Worm (Caenorhabditis elegans) whole organism, L2 larva: Measurements from ENCODE around the gene Y46G5A.8.

Experiments
- C34F6.9 ChIP-seq: fragments of 150-350 bp; optimal IDR thresholded peaks from 2 replicates; lab custom pipeline; 2014; ENCODE audit warnings: missing biosample characterization, missing genetic modification characterization
- F13H6.1 ChIP-seq: sonication (generic microtip); optimal IDR thresholded peaks from 2 replicates; lab custom pipeline; 2016; ENCODE audit warnings: missing genetic modification characterization, missing compliant biosample characterization
- Y55F3AM.14 ChIP-seq: fragments of 200-800 bp; sonication (Bioruptor generic); optimal IDR thresholded peaks from 2 replicates; lab custom pipeline; 2018; ENCODE audit warnings: mild to moderate bottlenecking, missing genetic modification characterization, missing compliant biosample characterization
- alr-1 ChIP-seq: fragments of 150-350 bp; optimal IDR thresholded peaks from 2 replicates; lab custom pipeline; 2014; ENCODE audit warnings: missing biosample characterization, missing genetic modification characterization
- ama-1 ChIP-seq: fragments of 150-350 bp; optimal IDR thresholded peaks from 2 replicates; lab custom pipeline; 2018; ENCODE audit warnings: inconsistent platforms
- blmp-1 ChIP-seq: sonication (generic microtip); optimal IDR thresholded peaks from 2 replicates; lab custom pipeline; 2017; ENCODE audit warnings: missing genetic modification characterization, mild to moderate bottlenecking, missing compliant biosample characterization, antibody characterized with exemption, moderate library complexity; ENCODE audit not compliant: insufficient read depth
- crh-2 ChIP-seq: sonication (generic microtip); optimal IDR thresholded peaks from 2 replicates; lab custom pipeline; 2017; ENCODE audit warnings: missing biosample characterization, missing genetic modification characterization
- egl-27 ChIP-seq: sonication (generic microtip); optimal IDR thresholded peaks from 3 replicates; lab custom pipeline; 2017; ENCODE audit warnings: missing biosample characterization, missing genetic modification reagents, missing genetic modification characterization
- elt-1 ChIP-seq: fragments of 150-350 bp; optimal IDR thresholded peaks from 2 replicates; lab custom pipeline; 2014; ENCODE audit warnings: missing biosample characterization, missing genetic modification characterization
- elt-3 ChIP-seq: sonication (generic microtip); optimal IDR thresholded peaks from 2 replicates; lab custom pipeline; 2017; ENCODE audit warnings: missing biosample characterization, missing genetic modification characterization
- lin-11 ChIP-seq: fragments of 150-350 bp; sonication (generic microtip); optimal IDR thresholded peaks from 2 replicates; lab custom pipeline; 2014; ENCODE audit warnings: missing biosample characterization, missing genetic modification characterization, inconsistent platforms, mixed read lengths
- lin-13 ChIP-seq: fragments of 150-350 bp; optimal IDR thresholded peaks from 2 replicates; lab custom pipeline; 2014; ENCODE audit warnings: missing biosample characterization, missing genetic modification reagents, missing genetic modification characterization
- lsy-2 ChIP-seq, 2 experiments: fragments of 150-350 bp in 1 of 2; sonication (generic microtip) in 1 of 2; optimal IDR thresholded peaks; 2 replicates each; lab custom pipeline; 2014 to 2017; ENCODE audit warnings: missing biosample characterization in 2 of 2, missing genetic modification characterization in 2 of 2
- mab-5 ChIP-seq: fragments of 150-350 bp; optimal IDR thresholded peaks from 2 replicates; lab custom pipeline; 2014; ENCODE audit warnings: missing biosample characterization, missing genetic modification characterization
- mbf-1 ChIP-seq: sonication (generic microtip); optimal IDR thresholded peaks from 2 replicates; lab custom pipeline; 2017; ENCODE audit warnings: missing biosample characterization, missing genetic modification characterization
- mdl-1 ChIP-seq, 2 experiments: fragments of 150-350 bp in 1 of 2; sonication (generic microtip) in 1 of 2; optimal IDR thresholded peaks; 2 replicates each; lab custom pipeline; 2017; ENCODE audit warnings: missing biosample characterization in 2 of 2, missing genetic modification characterization in 2 of 2
- nhr-10 ChIP-seq: sonication (generic microtip); optimal IDR thresholded peaks from 2 replicates; lab custom pipeline; 2017; ENCODE audit warnings: missing biosample characterization, missing genetic modification characterization
- nhr-11 ChIP-seq: fragments of 150-350 bp; optimal IDR thresholded peaks from 2 replicates; lab custom pipeline; 2014; ENCODE audit warnings: missing biosample characterization, missing genetic modification characterization
- nhr-12 ChIP-seq: fragments of 150-350 bp; optimal IDR thresholded peaks from 2 replicates; lab custom pipeline; 2014; ENCODE audit warnings: missing biosample characterization, missing genetic modification characterization
- nhr-129 ChIP-seq: fragments of 150-350 bp; optimal IDR thresholded peaks from 2 replicates; lab custom pipeline; 2014; ENCODE audit warnings: missing biosample characterization, missing genetic modification characterization
- nhr-21 ChIP-seq: fragments of 150-350 bp; optimal IDR thresholded peaks from 2 replicates; lab custom pipeline; 2014; ENCODE audit warnings: missing biosample characterization, missing genetic modification characterization
- nhr-23 ChIP-seq: fragments of 150-350 bp; optimal IDR thresholded peaks from 2 replicates; lab custom pipeline; 2014; ENCODE audit warnings: missing biosample characterization, missing genetic modification reagents, missing genetic modification characterization
- nhr-237 ChIP-seq: fragments of 150-350 bp; optimal IDR thresholded peaks from 2 replicates; lab custom pipeline; 2014; ENCODE audit warnings: missing biosample characterization, missing genetic modification characterization
- nhr-25 ChIP-seq: fragments of 150-350 bp; sonication (generic microtip); optimal IDR thresholded peaks from 3 replicates; lab custom pipeline; 2014; ENCODE audit warnings: missing biosample characterization, missing genetic modification characterization
- nhr-6 ChIP-seq: fragments of 150-350 bp; optimal IDR thresholded peaks from 2 replicates; lab custom pipeline; 2014; ENCODE audit warnings: missing biosample characterization, missing genetic modification characterization
- nhr-77 ChIP-seq: fragments of 150-350 bp; optimal IDR thresholded peaks from 2 replicates; lab custom pipeline; 2014; ENCODE audit warnings: missing biosample characterization, missing genetic modification characterization
- peb-1 ChIP-seq: fragments of 150-350 bp; optimal IDR thresholded peaks from 2 replicates; lab custom pipeline; 2014; ENCODE audit warnings: missing biosample characterization, missing genetic modification characterization
- sem-4 ChIP-seq: fragments of 150-350 bp; optimal IDR thresholded peaks from 2 replicates; lab custom pipeline; 2014; ENCODE audit warnings: missing biosample characterization, missing genetic modification reagents, missing genetic modification characterization
- skn-1 ChIP-seq: sonication (generic microtip); optimal IDR thresholded peaks from 2 replicates; lab custom pipeline; 2017; ENCODE audit warnings: missing biosample characterization, missing genetic modification characterization
- sma-3 ChIP-seq: sonication (generic microtip); optimal IDR thresholded peaks from 2 replicates; lab custom pipeline; 2016; ENCODE audit warnings: missing genetic modification reagents, missing genetic modification characterization, missing compliant biosample characterization
- sma-9 ChIP-seq, 2 experiments: fragments of 150-350 bp in 1 of 2; sonication (generic microtip) in 1 of 2; optimal IDR thresholded peaks; 2 replicates each; lab custom pipeline; 2014 to 2016; ENCODE audit warnings: missing genetic modification characterization in 2 of 2, mild to moderate bottlenecking in 1 of 2, missing biosample characterization in 1 of 2, missing compliant biosample characterization in 1 of 2, missing genetic modification reagents in 1 of 2, moderate library complexity in 1 of 2
- snpc-4 ChIP-seq: fragments of 150-350 bp; optimal IDR thresholded peaks from 2 replicates; lab custom pipeline; 2014; ENCODE audit warnings: missing biosample characterization, missing genetic modification characterization
- unc-39 ChIP-seq: fragments of 150-350 bp; optimal IDR thresholded peaks from 2 replicates; lab custom pipeline; 2014; ENCODE audit warnings: missing biosample characterization, missing genetic modification characterization
- unc-55 ChIP-seq: fragments of 150-350 bp; sonication (generic microtip); optimal IDR thresholded peaks from 3 replicates; lab custom pipeline; 2014; ENCODE audit warnings: missing biosample characterization, missing genetic modification reagents, missing genetic modification characterization
- unc-62 ChIP-seq: fragments of 150-350 bp; optimal IDR thresholded peaks from 2 replicates; lab custom pipeline; 2014; ENCODE audit warnings: missing biosample characterization, missing genetic modification reagents, missing genetic modification characterization
- zag-1 ChIP-seq: fragments of 150-350 bp; optimal IDR thresholded peaks from 2 replicates; lab custom pipeline; 2014; ENCODE audit warnings: missing biosample characterization, missing genetic modification characterization
- ztf-11 ChIP-seq: sonication (generic microtip); optimal IDR thresholded peaks from 2 replicates; lab custom pipeline; 2017; ENCODE audit warnings: missing biosample characterization, missing genetic modification characterization
- ztf-4 ChIP-seq: fragments of 150-350 bp; optimal IDR thresholded peaks from 2 replicates; lab custom pipeline; 2014; ENCODE audit warnings: missing biosample characterization, missing genetic modification characterization

Y46G5A.8 gene

DNA sequence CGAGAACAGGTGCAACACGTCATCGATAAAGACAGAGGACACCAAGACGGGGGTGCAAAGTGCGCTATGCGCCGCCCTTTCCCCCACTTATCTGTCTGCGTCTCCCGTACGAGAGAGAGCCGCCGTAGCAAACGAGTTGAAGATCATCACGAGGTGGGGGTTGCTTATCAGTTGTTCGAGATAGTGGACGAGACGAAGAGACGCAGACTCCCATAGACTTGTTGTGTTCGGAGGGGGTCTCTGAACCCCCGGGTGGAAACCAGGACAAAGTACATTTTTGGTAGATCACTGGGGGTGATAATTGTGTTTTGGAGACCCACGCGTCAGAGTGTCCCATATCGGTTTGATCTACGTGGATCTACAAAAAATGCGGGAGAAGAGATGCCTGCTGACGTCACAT is 42.7 kb downstream of the Y46G5A.8 start (continued):
- TF ChIP-seq nhr-237 (tag; lab: Kevin White, UChicago) (peak; percentile 2), elt-1 (tag; lab: Kevin White, UChicago) (peak; percentile 55), mdl-1 (tag; optimal IDR thresholded peaks at IDR 0.05; lab: Kevin White, UChicago) (peak; percentile 73 to 80), peb-1 (no peak), ama-1 (lab: Kevin White, UChicago) (no peak)

DNA sequence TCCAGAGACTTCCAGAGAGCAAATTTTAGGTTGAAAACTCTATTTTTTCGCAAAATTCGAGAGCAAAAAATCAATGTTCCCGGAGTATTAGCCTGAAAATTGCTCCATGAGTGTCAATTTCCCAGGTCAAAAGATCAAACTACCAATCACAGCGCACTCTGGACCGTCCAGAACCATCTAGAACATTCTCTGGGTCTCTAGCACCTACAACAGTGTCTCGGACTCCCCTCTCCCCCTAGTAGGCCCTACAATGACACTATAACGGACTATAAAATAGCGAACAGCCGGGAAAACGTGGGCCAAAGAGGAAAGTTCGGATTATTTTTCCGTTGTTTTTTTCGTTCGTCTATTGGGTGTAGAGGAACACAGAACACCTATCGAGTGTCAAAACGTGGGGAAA is 43.2 kb downstream of the Y46G5A.8 start:
- no peak for TF ChIP-seq nhr-6 (tag; lab: Kevin White, UChicago)

DNA sequence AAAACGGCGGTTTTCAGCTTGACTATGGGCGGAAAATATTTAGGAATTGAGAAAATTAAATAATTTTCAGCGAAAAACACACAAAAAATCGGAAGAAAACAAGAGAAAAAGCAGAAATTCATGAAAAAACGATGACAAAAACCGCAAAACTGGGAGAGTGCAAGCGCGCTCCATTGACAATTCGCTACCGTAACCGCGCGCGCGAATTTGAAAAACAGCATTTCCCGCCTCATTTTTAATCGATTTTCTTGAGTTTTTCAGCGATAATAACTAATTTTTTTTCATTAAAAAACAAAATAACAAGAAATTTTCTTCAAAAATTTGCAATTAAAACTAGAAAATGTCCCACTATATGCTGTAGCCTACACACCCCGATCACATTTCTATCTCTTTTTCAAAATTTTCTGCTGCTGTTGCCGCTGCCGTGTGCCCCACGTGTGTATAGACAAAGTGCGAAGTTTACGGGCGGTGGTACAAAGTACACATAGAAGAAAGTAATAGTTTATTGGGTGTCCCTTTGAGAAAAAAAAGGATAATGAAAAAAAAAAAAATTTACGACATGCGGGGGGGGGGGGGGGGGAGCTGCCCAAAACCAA is 43.9 kb downstream of the Y46G5A.8 start:
- TF ChIP-seq ama-1 (lab: Kevin White, UChicago) (no peak), alr-1 (tag; lab: Kevin White, UChicago) (no peak), crh-2 (tag; lab: Kevin White, UChicago) (peak; percentile 66), snpc-4 (tag; lab: Kevin White, UChicago) (no peak), lsy-2 (tag; optimal IDR thresholded peaks at IDR 0.05; lab: Kevin White, UChicago) (peak; percentile 73 to 89), nhr-11 (tag; lab: Kevin White, UChicago) (peak; percentile 66), C34F6.9 (tag; lab: Kevin White, UChicago) (peak; percentile 1), F13H6.1 (peak; percentile 31), nhr-25 (tag; lab: Kevin White, UChicago) (peak; percentile 59), mdl-1 (tag; optimal IDR thresholded peaks at IDR 0.05; lab: Kevin White, UChicago) (peak in 1 of 2 experiments; percentile 54), nhr-12 (no peak), sma-9 (GFP tag; optimal IDR thresholded peaks at IDR 0.05; lab: Kevin White, UChicago) (peak; percentile 85), sma-9 (tag; optimal IDR thresholded peaks at IDR 0.05; lab: Kevin White, UChicago) (no peak), sma-3 (peak; percentile 23), blmp-1 (tag; lab: Kevin White, UChicago) (peak; percentile 56), ztf-4 (tag; lab: Kevin White, UChicago) (peak; percentile 8), skn-1 (no peak), nhr-21 (tag; lab: Kevin White, UChicago) (peak; percentile 63)

DNA sequence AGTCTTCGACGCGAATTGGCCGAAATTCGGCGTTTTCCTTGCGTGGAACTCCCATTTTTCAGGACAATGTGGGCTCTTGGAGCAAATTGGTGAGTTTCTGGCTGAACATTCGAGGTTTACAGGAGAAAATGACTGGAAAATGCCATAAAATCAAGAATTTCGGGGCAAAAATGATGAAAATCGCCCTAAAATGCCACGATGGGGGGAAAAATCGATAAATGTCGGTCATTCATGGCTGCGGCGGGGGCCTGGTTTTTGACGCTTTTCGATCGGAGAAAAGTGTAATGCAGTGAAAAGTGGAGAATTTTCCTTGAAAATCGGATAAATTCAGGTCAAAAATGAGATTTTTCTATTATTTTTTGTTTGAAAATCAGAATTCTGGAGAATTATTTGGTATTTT is 49.0 kb downstream of the Y46G5A.8 start, which contains the start of the genes Y46G5A.18 and Y46G5A.47:
Gene Y46G5A.18, minus strand, starts transcription at position 101 of the 400 bp plus-strand sequence.
Gene Y46G5A.47, minus strand, starts transcription at position 146 of the 400 bp plus-strand sequence.
- TF ChIP-seq nhr-10 (tag; lab: Kevin White, UChicago) = no peak
- no peak for TF ChIP-seq nhr-25 (tag; lab: Kevin White, UChicago)
- no peak for TF ChIP-seq egl-27 (tag; lab: Kevin White, UChicago)
- TF ChIP-seq nhr-23 = no peak
- no peak for TF ChIP-seq C34F6.9 (tag; lab: Kevin White, UChicago)
- no peak for TF ChIP-seq mbf-1 (tag; lab: Kevin White, UChicago)
- TF ChIP-seq nhr-21 (tag; lab: Kevin White, UChicago) = no peak
- no peak for TF ChIP-seq alr-1 (tag; lab: Kevin White, UChicago)
- no peak for TF ChIP-seq peb-1
- TF ChIP-seq snpc-4 (tag; lab: Kevin White, UChicago) = no peak
- no peak for TF ChIP-seq unc-39
- no peak for TF ChIP-seq elt-3 (tag; lab: Kevin White, UChicago)
- TF ChIP-seq Y55F3AM.14 (GFP tag; lab: Kevin White, UChicago) = no peak

DNA sequence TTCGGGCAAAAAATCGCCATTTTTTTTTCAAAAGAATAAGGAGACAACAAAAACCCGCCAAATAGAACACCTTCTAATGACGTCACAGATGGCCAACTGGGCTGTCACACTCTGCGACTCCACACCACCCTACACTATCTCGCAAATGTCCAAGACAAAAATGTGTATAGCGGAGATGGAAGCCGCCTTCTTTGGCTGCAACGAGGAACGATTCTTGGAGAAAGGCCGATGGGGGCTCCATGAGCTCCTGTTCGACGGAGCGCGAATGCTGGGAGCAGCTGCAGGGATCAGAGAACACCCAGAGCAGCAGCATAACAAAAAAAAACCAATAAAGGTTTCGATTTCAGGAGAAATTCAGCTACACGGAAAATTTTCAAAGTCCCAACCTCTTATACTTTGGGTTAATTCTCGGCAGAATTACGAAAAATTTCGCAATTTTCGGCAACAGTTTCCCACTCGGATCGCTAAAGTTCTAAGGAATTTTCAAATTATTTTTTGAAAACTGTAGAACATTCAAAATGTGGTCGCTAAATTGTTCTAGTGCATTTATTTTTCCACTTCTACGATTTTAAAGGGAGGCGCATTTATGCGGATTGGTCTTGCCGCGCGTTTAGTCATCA is 49.7 kb downstream of the Y46G5A.8 start:
- no peak for TF ChIP-seq nhr-23
- TF ChIP-seq nhr-21 (tag; lab: Kevin White, UChicago) = no peak
- TF ChIP-seq unc-62 (GFP tag; lab: Kevin White, UChicago) = no peak
- TF ChIP-seq unc-55 = peak; percentile 76
- no peak for TF ChIP-seq ama-1 (lab: Kevin White, UChicago)
- TF ChIP-seq mbf-1 (tag; lab: Kevin White, UChicago) = no peak
- TF ChIP-seq ztf-11 = no peak
- peak; percentile 35 for TF ChIP-seq F13H6.1
- TF ChIP-seq unc-39 = no peak
- no peak for TF ChIP-seq nhr-77 (tag; lab: Kevin White, UChicago)
- peak; percentile 2 for TF ChIP-seq zag-1
- no peak for TF ChIP-seq nhr-6 (tag; lab: Kevin White, UChicago)
- no peak for TF ChIP-seq sma-3
- TF ChIP-seq lsy-2 (tag; optimal IDR thresholded peaks at IDR 0.05; lab: Kevin White, UChicago) = peak; percentile 23 to 60
- TF ChIP-seq sem-4 (tag; lab: Kevin White, UChicago) = no peak
- no peak for TF ChIP-seq blmp-1 (tag; lab: Kevin White, UChicago)
- TF ChIP-seq peb-1 = no peak
- TF ChIP-seq nhr-12 = no peak
- TF ChIP-seq egl-27 (tag; lab: Kevin White, UChicago) = peak; percentile 9
- TF ChIP-seq Y55F3AM.14 (GFP tag; lab: Kevin White, UChicago) = no peak
- TF ChIP-seq nhr-237 (tag; lab: Kevin White, UChicago) = no peak
- peak; percentile 13 for TF ChIP-seq crh-2 (tag; lab: Kevin White, UChicago)
- no peak for TF ChIP-seq mab-5 (tag; lab: Kevin White, UChicago)
- TF ChIP-seq elt-3 (tag; lab: Kevin White, UChicago) = no peak
- no peak for TF ChIP-seq nhr-25 (tag; lab: Kevin White, UChicago)
- no peak for TF ChIP-seq nhr-11 (tag; lab: Kevin White, UChicago)
- TF ChIP-seq C34F6.9 (tag; lab: Kevin White, UChicago) = peak; percentile 58
- TF ChIP-seq lin-13 = peak; percentile 31
- TF ChIP-seq mdl-1 (tag; optimal IDR thresholded peaks at IDR 0.05; lab: Kevin White, UChicago) = no peak
- TF ChIP-seq lin-11 (tag; lab: Kevin White, UChicago) = peak; percentile 45
- TF ChIP-seq nhr-129 (tag; lab: Kevin White, UChicago) = peak; percentile 54
